Fruit fly (Drosophila melanogaster): ENCODE data around the gene Sems.
A peak's percentile ranks its signal among the peaks of the same experiment; 100 is the strongest.

Sems gene

dm6 chr3L:20933706-20934105 is 22.8 kb downstream of the Sems start:
- no peak for TF ChIP-seq CG17801 (GFP tag; optimal IDR thresholded peaks at IDR 0.05; ENCODE audit: partially characterized antibody)

- TF ChIP-seq CG17801 (GFP tag; optimal IDR thresholded peaks at IDR 0.05; ENCODE audit: partially characterized antibody): no peak
These were observed 24.0 kb downstream of the Sems start for dm6 chr3L:20932556-20932955.

- no peak for TF ChIP-seq CG17801 (GFP tag; optimal IDR thresholded peaks at IDR 0.05; ENCODE audit: partially characterized antibody)
These were observed 25.0 kb downstream of the Sems start for dm6 chr3L:20931510-20931909.

- peak; percentile 92 for TF ChIP-seq CG17801 (GFP tag; optimal IDR thresholded peaks at IDR 0.05; ENCODE audit: partially characterized antibody)
These were observed 26.3 kb downstream of the Sems start for dm6 chr3L:20930059-20930785.

- TF ChIP-seq CG17801 (GFP tag; optimal IDR thresholded peaks at IDR 0.05; ENCODE audit: partially characterized antibody): no peak
These were observed 27.1 kb downstream of the Sems start for dm6 chr3L:20929418-20929817.

dm6 chr3L:20927526-20927925 is 29.0 kb downstream of the Sems start, which contains the start of gene CG10589:
CG10589 (plus strand) TSS chr3L:20927826.
- TF ChIP-seq CG17801 (GFP tag; optimal IDR thresholded peaks at IDR 0.05; ENCODE audit: partially characterized antibody): no peak

dm6 chr3L:20923030-20923591 is 33.4 kb downstream of the Sems start:
- TF ChIP-seq CG17801 (GFP tag; optimal IDR thresholded peaks at IDR 0.05; ENCODE audit: partially characterized antibody): peak; percentile 92

dm6 chr3L:20922279-20922830 is 34.2 kb downstream of the Sems start:
- TF ChIP-seq CG17801 (GFP tag; optimal IDR thresholded peaks at IDR 0.05; ENCODE audit: partially characterized antibody): no peak

- TF ChIP-seq CG17801 (GFP tag; optimal IDR thresholded peaks at IDR 0.05; ENCODE audit: partially characterized antibody): no peak
These were observed 34.7 kb downstream of the Sems start for dm6 chr3L:20921859-20922258.

dm6 chr3L:20920495-20920894 is 36.1 kb downstream of the Sems start:
- no peak for TF ChIP-seq CG17801 (GFP tag; optimal IDR thresholded peaks at IDR 0.05; ENCODE audit: partially characterized antibody)

dm6 chr3L:20918945-20919344 is 37.6 kb downstream of the Sems start:
- TF ChIP-seq CG17801 (GFP tag; optimal IDR thresholded peaks at IDR 0.05; ENCODE audit: partially characterized antibody): no peak

- no peak for TF ChIP-seq CG17801 (GFP tag; optimal IDR thresholded peaks at IDR 0.05; ENCODE audit: partially characterized antibody)
These were observed 39.4 kb downstream of the Sems start for dm6 chr3L:20917025-20917691.

dm6 chr3L:20915111-20915510 is 41.4 kb downstream of the Sems start:
- TF ChIP-seq CG17801 (GFP tag; optimal IDR thresholded peaks at IDR 0.05; ENCODE audit: partially characterized antibody): no peak

dm6 chr3L:20914375-20914774 is 42.2 kb downstream of the Sems start:
- no peak for TF ChIP-seq CG17801 (GFP tag; optimal IDR thresholded peaks at IDR 0.05; ENCODE audit: partially characterized antibody)

dm6 chr3L:20906959-20907358 is 49.6 kb downstream of the Sems start:
- TF ChIP-seq CG17801 (GFP tag; optimal IDR thresholded peaks at IDR 0.05; ENCODE audit: partially characterized antibody): no peak
